Fruit fly (Drosophila melanogaster) whole organism, embryonic: Measurements from ENCODE around the gene Targ1.
A peak's percentile ranks its signal among the peaks of the same experiment; 100 is the strongest.

Experiments used
- ATbp ChIP-seq: fragments of 200-800 bp; sonication (Bioruptor generic); optimal IDR thresholded peaks from 2 replicates; lab custom pipeline; 2017; ENCODE audit warnings: missing biosample characterization, mild to moderate bottlenecking, missing genetic modification characterization, missing genetic modification reagents
- Aef1 ChIP-seq: fragments of 200-800 bp; sonication (Bioruptor generic); IDR thresholded peaks from 3 replicates; pipeline ENCODE4 v1.3.6; 2022; ENCODE audit warnings: missing biosample characterization, missing genetic modification characterization
- Atf6 ChIP-seq: fragments of 200-800 bp; sonication (Bioruptor generic); IDR thresholded peaks from 2 replicates; pipeline ENCODE4 v1.3.6; 2022; ENCODE audit warnings: missing biosample characterization, missing genetic modification characterization
- Awh ChIP-seq: fragments of 200-800 bp; sonication (Bioruptor generic); IDR thresholded peaks from 2 replicates; pipeline ENCODE4, ENCODE4 v1.3.6; 2022; ENCODE audit warnings: missing biosample characterization, missing genetic modification characterization
- Blimp-1 ChIP-seq: fragments of 200-800 bp; sonication (Bioruptor generic); optimal IDR thresholded peaks from 3 replicates; lab custom pipeline; 2018; ENCODE audit warnings: missing biosample characterization, missing genetic modification characterization, mild to moderate bottlenecking, moderate library complexity, missing genetic modification reagents
- CG10321 ChIP-seq: fragments of 200-800 bp; sonication (Bioruptor generic); IDR thresholded peaks from 2 replicates; pipeline ENCODE4 v1.3.6; 2022; ENCODE audit warnings: missing biosample characterization, missing genetic modification characterization
- CG11247 ChIP-seq: fragments of 200-800 bp; sonication (Bioruptor generic); IDR thresholded peaks from 2 replicates; pipeline ENCODE4 v1.3.6; 2022; ENCODE audit warnings: missing biosample characterization, missing genetic modification characterization
- CG11504 ChIP-seq: fragments of 200-800 bp; sonication (Bioruptor generic); optimal IDR thresholded peaks from 3 replicates; lab custom pipeline; 2019; ENCODE audit warnings: missing biosample characterization, mild to moderate bottlenecking, missing genetic modification characterization, moderate library complexity
- CG14860 ChIP-seq: fragments of 200-800 bp; sonication (Bioruptor generic); IDR thresholded peaks from 3 replicates; pipeline ENCODE4 v1.3.6; 2022; ENCODE audit warnings: missing biosample characterization, missing genetic modification characterization; ENCODE audit not compliant: partially characterized antibody
- CG17385 ChIP-seq: fragments of 200-800 bp; sonication (Bioruptor generic); optimal IDR thresholded peaks from 3 replicates; lab custom pipeline; 2018; ENCODE audit warnings: missing biosample characterization, mild to moderate bottlenecking, missing genetic modification characterization
- CG1832 ChIP-seq: fragments of 200-800 bp; sonication (Bioruptor generic); optimal IDR thresholded peaks from 2 replicates; lab custom pipeline; 2017; ENCODE audit warnings: missing biosample characterization, mild to moderate bottlenecking, missing genetic modification characterization, inconsistent platforms
- CG3838 ChIP-seq: fragments of 200-800 bp; sonication (Bioruptor generic); optimal IDR thresholded peaks from 3 replicates; lab custom pipeline; 2016; ENCODE audit warnings: missing biosample characterization, missing genetic modification characterization
- CG42726 ChIP-seq: fragments of 200-800 bp; sonication (Bioruptor generic); IDR thresholded peaks from 2 replicates; pipeline ENCODE4 v1.3.6; 2022; ENCODE audit warnings: missing biosample characterization, missing genetic modification characterization; ENCODE audit not compliant: partially characterized antibody
- CG4360 ChIP-seq: fragments of 200-800 bp; sonication (Bioruptor generic); IDR thresholded peaks from 2 replicates; pipeline ENCODE4 v1.3.6; 2022; ENCODE audit warnings: missing biosample characterization, missing genetic modification characterization
- CG6272 ChIP-seq: fragments of 200-800 bp; sonication (Bioruptor generic); IDR thresholded peaks from 2 replicates; pipeline ENCODE4 v1.3.6; 2022; ENCODE audit warnings: missing biosample characterization, missing genetic modification characterization
- CG6791 ChIP-seq: fragments of 200-800 bp; sonication (Bioruptor generic); IDR thresholded peaks from 3 replicates; pipeline ENCODE4 v1.3.6; 2022; ENCODE audit warnings: missing biosample characterization, missing genetic modification characterization; ENCODE audit not compliant: partially characterized antibody
- CG7839 ChIP-seq: fragments of 200-800 bp; sonication (Bioruptor generic); optimal IDR thresholded peaks from 3 replicates; lab custom pipeline; 2018; ENCODE audit warnings: missing biosample characterization, mild to moderate bottlenecking, missing genetic modification characterization, moderate library complexity
- CG7963 ChIP-seq: fragments of 200-800 bp; sonication (Bioruptor generic); IDR thresholded peaks from 3 replicates; pipeline ENCODE4 v1.3.6; 2022; ENCODE audit warnings: missing biosample characterization, missing genetic modification characterization; ENCODE audit not compliant: partially characterized antibody
- CG8089 ChIP-seq: fragments of 200-800 bp; sonication (Bioruptor generic); optimal IDR thresholded peaks from 3 replicates; lab custom pipeline; 2016; ENCODE audit warnings: missing biosample characterization, missing genetic modification characterization
- D19B ChIP-seq: fragments of 200-800 bp; sonication (Bioruptor generic); optimal IDR thresholded peaks from 2 replicates; lab custom pipeline; 2017; ENCODE audit warnings: missing biosample characterization, mild to moderate bottlenecking, missing genetic modification characterization
- Deaf1 ChIP-seq: fragments of 200-800 bp; optimal IDR thresholded peaks from 3 replicates; lab custom pipeline; 2019; ENCODE audit warnings: missing biosample characterization, mild to moderate bottlenecking, missing genetic modification characterization, moderate library complexity
- Fer3 ChIP-seq: fragments of 200-800 bp; sonication (Bioruptor generic); optimal IDR thresholded peaks from 2 replicates; lab custom pipeline; 2018; ENCODE audit warnings: missing biosample characterization, mild to moderate bottlenecking, missing genetic modification characterization, moderate library complexity
- Hmr ChIP-seq: fragments of 200-800 bp; sonication (Bioruptor generic); optimal IDR thresholded peaks from 3 replicates; lab custom pipeline; 2017; ENCODE audit warnings: mild to moderate bottlenecking, missing biosample characterization, missing genetic modification reagents, missing genetic modification characterization
- Hr78 ChIP-seq, 2 experiments: fragments of 200-800 bp in 1 of 2; fragments of >200 bp in 1 of 2; sonication (Bioruptor generic) in 1 of 2; optimal IDR thresholded peaks; 2 replicates each; lab custom pipeline; 2017 to 2019; ENCODE audit warnings: missing biosample characterization in 2 of 2, missing genetic modification characterization in 2 of 2, mild to moderate bottlenecking in 1 of 2, moderate library complexity in 1 of 2
- Med ChIP-seq: fragments of 200-800 bp; sonication (Bioruptor generic); peaks from one replicate; lab custom pipeline; 2016; ENCODE audit warnings: missing biosample characterization, missing genetic modification characterization, mild to moderate bottlenecking, inconsistent platforms, moderate library complexity
- Myb ChIP-seq: fragments of 200-800 bp; sonication (Bioruptor generic); optimal IDR thresholded peaks from 2 replicates; lab custom pipeline; 2016; ENCODE audit warnings: missing biosample characterization, missing genetic modification characterization
- ab ChIP-seq: fragments of 200-800 bp; sonication (Bioruptor generic); optimal IDR thresholded peaks from 2 replicates; lab custom pipeline; 2016; ENCODE audit warnings: missing biosample characterization, missing genetic modification characterization
- al ChIP-seq: fragments of 200-800 bp; sonication (Bioruptor generic); IDR thresholded peaks from 2 replicates; pipeline ENCODE4 v1.3.6; 2022; ENCODE audit warnings: missing biosample characterization, missing genetic modification characterization
- bowl ChIP-seq: fragments of 200-800 bp; sonication (Bioruptor generic); IDR thresholded peaks from 2 replicates; pipeline ENCODE4 v1.3.6; 2022; ENCODE audit warnings: missing biosample characterization, missing genetic modification characterization
- cato ChIP-seq: fragments of 200-800 bp; sonication (Bioruptor generic); optimal IDR thresholded peaks from 2 replicates; lab custom pipeline; 2016; ENCODE audit warnings: missing biosample characterization, missing genetic modification characterization, borderline replicate concordance
- caup ChIP-seq: fragments of 200-800 bp; sonication (Bioruptor generic); optimal IDR thresholded peaks from 3 replicates; lab custom pipeline; 2017; ENCODE audit warnings: missing biosample characterization, mild to moderate bottlenecking, missing genetic modification characterization, moderate library complexity; ENCODE audit not compliant: severe bottlenecking
- cg ChIP-seq: fragments of 200-800 bp; sonication (Bioruptor generic); optimal IDR thresholded peaks from 3 replicates; lab custom pipeline; 2019; ENCODE audit warnings: missing biosample characterization, mild to moderate bottlenecking, missing genetic modification characterization, moderate library complexity
- chif ChIP-seq, 2 experiments: fragments of 200-800 bp; sonication (Bioruptor generic); optimal IDR thresholded peaks; 3 replicates each; lab custom pipeline; 2016; ENCODE audit warnings: missing biosample characterization in 2 of 2, missing genetic modification characterization in 2 of 2
- cwo ChIP-seq: fragments of 200-800 bp; sonication (Bioruptor generic); optimal IDR thresholded peaks from 3 replicates; lab custom pipeline; 2017; ENCODE audit warnings: missing biosample characterization, missing genetic modification characterization, mild to moderate bottlenecking, moderate library complexity, missing genetic modification reagents
- dati ChIP-seq: fragments of 200-800 bp; sonication (Bioruptor generic); IDR thresholded peaks from 2 replicates; pipeline ENCODE4 v1.3.6; 2022; ENCODE audit warnings: missing biosample characterization, missing genetic modification characterization
- en ChIP-seq: fragments of 200-800 bp; sonication (Bioruptor generic); optimal IDR thresholded peaks from 2 replicates; lab custom pipeline; 2016; ENCODE audit warnings: missing biosample characterization, missing genetic modification characterization
- fd3F ChIP-seq: fragments of 200-800 bp; sonication (Bioruptor generic); optimal IDR thresholded peaks from 2 replicates; lab custom pipeline; 2018; ENCODE audit warnings: missing biosample characterization, mild to moderate bottlenecking, missing genetic modification characterization, moderate library complexity
- h ChIP-seq: fragments of >200 bp; optimal IDR thresholded peaks from 2 replicates; lab custom pipeline; 2017
- insv ChIP-seq, 2 experiments: fragments of 200-800 bp; sonication (Bioruptor generic); optimal IDR thresholded peaks; 3 replicates each; lab custom pipeline; 2016 to 2018; ENCODE audit warnings: missing biosample characterization in 2 of 2, missing genetic modification characterization in 2 of 2
- lab ChIP-seq: fragments of 200-800 bp; sonication (Bioruptor generic); optimal IDR thresholded peaks from 3 replicates; lab custom pipeline; 2017; ENCODE audit warnings: missing biosample characterization, missing genetic modification characterization, mild to moderate bottlenecking, moderate library complexity, missing genetic modification reagents
- org-1 ChIP-seq: fragments of 200-800 bp; sonication (Bioruptor generic); optimal IDR thresholded peaks from 2 replicates; lab custom pipeline; 2017; ENCODE audit warnings: missing biosample characterization, missing genetic modification characterization
- pros ChIP-seq: fragments of 200-800 bp; sonication (Bioruptor generic); optimal IDR thresholded peaks from 3 replicates; lab custom pipeline; 2019; ENCODE audit warnings: missing biosample characterization, mild to moderate bottlenecking, missing genetic modification characterization, moderate library complexity
- ro ChIP-seq: fragments of 200-800 bp; sonication (Bioruptor generic); IDR thresholded peaks from 2 replicates; pipeline ENCODE4 v1.3.6; 2022; ENCODE audit warnings: missing biosample characterization, missing genetic modification characterization
- sens ChIP-seq: fragments of 200-800 bp; sonication (Bioruptor generic); peaks from one replicate; lab custom pipeline; 2016; ENCODE audit warnings: missing biosample characterization, missing genetic modification characterization
- sna ChIP-seq: fragments of 200-800 bp; sonication (Bioruptor generic); IDR thresholded peaks from 2 replicates; pipeline ENCODE4 v1.3.6; 2022; ENCODE audit warnings: missing biosample characterization, missing genetic modification characterization; ENCODE audit not compliant: partially characterized antibody
- sug ChIP-seq: fragments of 200-800 bp; optimal IDR thresholded peaks from 2 replicates; lab custom pipeline; 2019; ENCODE audit warnings: missing biosample characterization, mild to moderate bottlenecking, missing genetic modification characterization, moderate library complexity
- unc-4 ChIP-seq: fragments of 200-800 bp; sonication (Bioruptor generic); IDR thresholded peaks from 2 replicates; pipeline ENCODE4 v1.3.6; 2022; ENCODE audit warnings: missing biosample characterization, missing genetic modification characterization; ENCODE audit not compliant: partially characterized antibody
- yki ChIP-seq: fragments of >200 bp; optimal IDR thresholded peaks from 3 replicates; lab custom pipeline; 2018
- zen ChIP-seq: fragments of 200-800 bp; sonication (Bioruptor generic); optimal IDR thresholded peaks from 3 replicates; lab custom pipeline; 2018; ENCODE audit warnings: missing biosample characterization, mild to moderate bottlenecking, missing genetic modification characterization, moderate library complexity

Gene Targ1

DNA sequence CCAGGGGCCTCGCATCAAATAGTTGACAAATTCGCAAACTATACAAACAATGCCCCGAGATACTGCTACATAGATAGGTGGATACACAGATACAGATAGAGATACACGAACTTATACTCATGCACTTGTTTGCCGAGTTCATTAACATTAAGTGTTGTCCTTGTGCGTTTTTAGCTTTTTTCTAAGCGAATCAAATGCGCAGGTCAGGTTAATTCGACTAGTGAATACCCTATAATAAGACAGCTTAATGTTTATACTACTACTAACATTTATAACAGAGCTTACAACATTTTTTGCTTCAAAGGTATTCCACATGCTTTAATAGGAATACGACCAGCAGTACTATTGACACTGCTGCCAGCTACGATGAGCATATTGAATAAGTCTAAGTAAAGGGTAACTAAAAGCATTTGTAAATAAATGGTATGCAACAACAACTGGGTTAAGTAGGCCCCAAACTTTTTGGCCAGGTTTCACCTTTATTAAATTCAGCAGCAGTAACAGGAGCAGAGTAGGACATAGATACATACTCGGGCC, 38.8 kb upstream of the Targ1 start (continued):
- TF ChIP-seq al (GFP tag; lab: Robert Waterston, UW) (peak; percentile 37; the same call in 1 of the 2 replicates), cato (no peak), Med (GFP tag; lab: Kevin White, UChicago) (peak; percentile 56), dati (GFP tag; lab: Robert Waterston, UW) (no peak), CG7839 (tag; lab: Kevin White, UChicago) (peak; percentile 33), org-1 (GFP tag; lab: Kevin White, UChicago) (peak; percentile 16), pros (no peak), Hr78 (GFP tag; optimal IDR thresholded peaks at IDR 0.05; lab: Kevin White, UChicago) (no peak), CG8089 (GFP tag; lab: Kevin White, UChicago) (no peak), ab (GFP tag; lab: Kevin White, UChicago) (no peak), fd3F (peak; percentile 44), CG7963 (GFP tag; lab: Robert Waterston, UW) (no peak), h (lab: Kevin White, UChicago) (no peak), zen (tag; lab: Kevin White, UChicago) (no peak), insv (GFP tag; optimal IDR thresholded peaks at IDR 0.05; lab: Kevin White, UChicago) (no peak), Hmr (peak; percentile 13), cwo (GFP tag; lab: Kevin White, UChicago) (no peak), CG11247 (GFP tag; lab: Robert Waterston, UW) (no peak), caup (GFP tag; lab: Kevin White, UChicago) (peak; percentile 10), D19B (peak; percentile 48), Fer3 (tag; lab: Kevin White, UChicago) (peak; percentile 4), ro (GFP tag; lab: Robert Waterston, UW) (no peak)

DNA sequence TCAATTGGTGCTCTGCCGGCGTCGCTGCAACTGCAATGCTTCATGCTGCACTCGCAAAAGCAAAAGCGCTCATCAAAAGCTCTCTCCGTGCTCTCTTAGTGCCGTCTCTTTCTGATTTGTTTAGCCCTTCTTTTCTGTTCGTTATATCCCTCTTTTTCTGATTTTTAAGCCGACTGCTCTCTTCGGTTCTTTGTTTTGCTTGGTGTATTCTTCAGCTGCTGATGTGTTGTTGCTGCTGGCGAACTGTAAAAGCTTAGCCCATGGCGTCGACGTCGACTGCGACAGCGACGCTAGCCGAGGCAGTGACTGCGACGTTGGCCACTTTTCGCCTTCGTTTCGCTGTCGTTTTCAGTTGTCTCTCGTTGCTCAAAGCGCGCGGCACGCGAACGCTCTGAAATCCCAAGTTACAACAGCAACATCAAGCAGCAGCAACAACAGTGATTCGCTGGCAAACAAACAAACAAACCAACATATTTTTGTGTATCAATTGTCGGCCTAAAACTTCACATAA, 37.4 kb upstream of the Targ1 start:
- TF ChIP-seq unc-4 (GFP tag; lab: Robert Waterston, UW) = peak; percentile 47
- TF ChIP-seq sna (GFP tag; lab: Robert Waterston, UW) = peak; percentile 48; the same call in 1 of the 2 replicates
- 0 out of 2 replicates have a peak, but pooled peaks have one; percentile 28 for TF ChIP-seq Atf6 (GFP tag; lab: Robert Waterston, UW)
- 0 out of 2 replicates have a peak, but pooled peaks have one; percentile 14 for TF ChIP-seq bowl (GFP tag; lab: Robert Waterston, UW)
- no peak for TF ChIP-seq en (GFP tag; lab: Kevin White, UChicago)
- TF ChIP-seq cg (GFP tag; lab: Kevin White, UChicago) = peak; percentile 31
- no peak for TF ChIP-seq CG10321 (GFP tag; lab: Robert Waterston, UW)
- TF ChIP-seq CG14860 (GFP tag; lab: Robert Waterston, UW) = no peak
- TF ChIP-seq CG1832 (GFP tag; lab: Kevin White, UChicago) = peak; percentile 43
- peak; percentile 57 for TF ChIP-seq CG11504 (tag; lab: Kevin White, UChicago)
- TF ChIP-seq Deaf1 (tag; lab: Kevin White, UChicago) = peak; percentile 98
- peak; percentile 61; the same call in 2 of the 3 replicates for TF ChIP-seq Aef1 (GFP tag; lab: Robert Waterston, UW)
- TF ChIP-seq Myb (GFP tag; lab: Kevin White, UChicago) = no peak
- TF ChIP-seq CG4360 (GFP tag; lab: Robert Waterston, UW) = peak; percentile 51
- peak; percentile 73 for TF ChIP-seq CG42726 (GFP tag; lab: Robert Waterston, UW)
- TF ChIP-seq lab (GFP tag; lab: Kevin White, UChicago) = peak; percentile 40
- no peak for TF ChIP-seq CG7963 (GFP tag; lab: Robert Waterston, UW)
- TF ChIP-seq sug (tag; lab: Kevin White, UChicago) = no peak
- no peak for TF ChIP-seq chif (GFP tag; optimal IDR thresholded peaks at IDR 0.05; lab: Kevin White, UChicago)
- peak; percentile 27 for TF ChIP-seq yki
- TF ChIP-seq ATbp (GFP tag; lab: Kevin White, UChicago) = peak; percentile 1
- peak; percentile 36; the same call in 1 of the 2 replicates for TF ChIP-seq Awh (GFP tag; lab: Robert Waterston, UW)
- TF ChIP-seq Blimp-1 (GFP tag; lab: Kevin White, UChicago) = peak; percentile 77
- peak; percentile 64 for TF ChIP-seq sens
- no peak for TF ChIP-seq CG6791
- no peak for TF ChIP-seq CG6272 (GFP tag; lab: Robert Waterston, UW)
- TF ChIP-seq CG17385 = peak; percentile 30
- peak; percentile 91 for TF ChIP-seq CG3838
